Worm (Caenorhabditis elegans): ENCODE measurements around the gene gst-14.

Gene gst-14

ce11 chrII:13617808-13618207, 1.9 kb upstream of the gst-14 start, which contains the start of gene gst-12:
TSS of gene gst-12 (minus strand) at chrII:13618061.
- no peak for TF ChIP-seq aly-1 (tag; optimal IDR thresholded peaks at IDR 0.05)
- TF ChIP-seq tra-4 (tag; optimal IDR thresholded peaks at IDR 0.05) = no peak

ce11 chrII:13614516-13614915, 1.4 kb downstream of the gst-14 start:
- TF ChIP-seq hmbx-1 (tag; optimal IDR thresholded peaks at IDR 0.05) = no peak
- TF ChIP-seq flt-1 (GFP tag; IDR thresholded peaks at IDR 0.05) = no peak
- TF ChIP-seq ceh-36 (tag; optimal IDR thresholded peaks at IDR 0.05) = no peak
- no peak for TF ChIP-seq aly-1 (tag; optimal IDR thresholded peaks at IDR 0.05)
- no peak for TF ChIP-seq tra-4 (tag; optimal IDR thresholded peaks at IDR 0.05)
- TF ChIP-seq sea-1 (GFP tag; conservative IDR thresholded peaks at IDR 0.05) = no peak

ce11 chrII:13613096-13613495, 2.8 kb downstream of the gst-14 start, which contains the start of gene gst-15:
TSS of gene gst-15 (minus strand) at chrII:13613196.
- TF ChIP-seq scrt-1 (GFP tag; IDR thresholded peaks at IDR 0.05) (no peak), hnd-1 (tag; optimal IDR thresholded peaks at IDR 0.05) (no peak), ets-7 (tag; optimal IDR thresholded peaks at IDR 0.05) (no peak), sea-1 (GFP tag; conservative IDR thresholded peaks at IDR 0.05) (no peak), F13C5.2 (tag; optimal IDR thresholded peaks at IDR 0.05) (no peak), tra-4 (tag; optimal IDR thresholded peaks at IDR 0.05) (no peak), hmg-4 (GFP tag; optimal IDR thresholded peaks at IDR 0.05) (no peak), B0310.2 (tag; optimal IDR thresholded peaks at IDR 0.05) (no peak), aly-1 (tag; optimal IDR thresholded peaks at IDR 0.05) (no peak), pes-1 (GFP tag; IDR thresholded peaks at IDR 0.05) (no peak), ama-1 (optimal IDR thresholded peaks at IDR 0.05) (no peak), tbx-37 (GFP tag; conservative IDR thresholded peaks at IDR 0.05) (no peak), ceh-13 (GFP tag; optimal IDR thresholded peaks at IDR 0.05) (no peak), ceh-36 (tag; optimal IDR thresholded peaks at IDR 0.05) (no peak), tbx-11 (GFP tag; IDR thresholded peaks at IDR 0.05) (no peak), flt-1 (GFP tag; IDR thresholded peaks at IDR 0.05) (no peak), hmbx-1 (tag; optimal IDR thresholded peaks at IDR 0.05) (no peak)

ce11 chrII:13611186-13611585, 4.7 kb downstream of the gst-14 start, which contains the start of gene gst-24:
TSS of gene gst-24 (minus strand) at chrII:13611366.
- TF ChIP-seq B0310.2 (tag; optimal IDR thresholded peaks at IDR 0.05) = no peak

ce11 chrII:13609655-13610054, 6.2 kb downstream of the gst-14 start, which contains the start of gene gst-20:
TSS of gene gst-20 (minus strand) at chrII:13609824.
- TF ChIP-seq ceh-13 (GFP tag; optimal IDR thresholded peaks at IDR 0.05) (no peak), ets-7 (tag; optimal IDR thresholded peaks at IDR 0.05) (no peak), flt-1 (GFP tag; IDR thresholded peaks at IDR 0.05) (no peak), pes-1 (GFP tag; IDR thresholded peaks at IDR 0.05) (no peak), hnd-1 (tag; optimal IDR thresholded peaks at IDR 0.05) (no peak), ceh-36 (tag; optimal IDR thresholded peaks at IDR 0.05) (no peak), hmbx-1 (tag; optimal IDR thresholded peaks at IDR 0.05) (no peak), tra-4 (tag; optimal IDR thresholded peaks at IDR 0.05) (no peak), F13C5.2 (tag; optimal IDR thresholded peaks at IDR 0.05) (no peak), sea-1 (GFP tag; conservative IDR thresholded peaks at IDR 0.05) (no peak), ama-1 (optimal IDR thresholded peaks at IDR 0.05) (no peak), tbx-11 (GFP tag; IDR thresholded peaks at IDR 0.05) (no peak)

ce11 chrII:13600904-13601303, 15.0 kb downstream of the gst-14 start, which contains the start of gene csp-1:
TSS of gene csp-1 (plus strand) at chrII:13601204.
- TF ChIP-seq tbx-37 (GFP tag; conservative IDR thresholded peaks at IDR 0.05) = no peak
- TF ChIP-seq ceh-13 (GFP tag; optimal IDR thresholded peaks at IDR 0.05) = no peak

ce11 chrII:13596505-13596977, 19.4 kb downstream of the gst-14 start, which contains the start of the genes fbxc-23 and csc-1:
TSS of gene fbxc-23 (minus strand) at chrII:13596555.
TSS of gene csc-1 (plus strand) at chrII:13596955.
- TF ChIP-seq F13C5.2 (tag; optimal IDR thresholded peaks at IDR 0.05) (peak; percentile 49), aly-1 (tag; optimal IDR thresholded peaks at IDR 0.05) (no peak)

ce11 chrII:13595279-13595678, 20.6 kb downstream of the gst-14 start:
- no peak for TF ChIP-seq F13C5.2 (tag; optimal IDR thresholded peaks at IDR 0.05)
- no peak for TF ChIP-seq pes-1 (GFP tag; IDR thresholded peaks at IDR 0.05)
- no peak for TF ChIP-seq flt-1 (GFP tag; IDR thresholded peaks at IDR 0.05)
- TF ChIP-seq ceh-13 (GFP tag; optimal IDR thresholded peaks at IDR 0.05) = no peak
- no peak for TF ChIP-seq tbx-37 (GFP tag; conservative IDR thresholded peaks at IDR 0.05)

- TF ChIP-seq tra-4 (tag; optimal IDR thresholded peaks at IDR 0.05) (no peak), sea-1 (GFP tag; conservative IDR thresholded peaks at IDR 0.05) (no peak), ceh-13 (GFP tag; optimal IDR thresholded peaks at IDR 0.05) (no peak), hnd-1 (tag; optimal IDR thresholded peaks at IDR 0.05) (no peak), ama-1 (optimal IDR thresholded peaks at IDR 0.05) (no peak), scrt-1 (GFP tag; IDR thresholded peaks at IDR 0.05) (no peak), ets-7 (tag; optimal IDR thresholded peaks at IDR 0.05) (no peak), flt-1 (GFP tag; IDR thresholded peaks at IDR 0.05) (no peak), tbx-11 (GFP tag; IDR thresholded peaks at IDR 0.05) (no peak), aly-1 (tag; optimal IDR thresholded peaks at IDR 0.05) (no peak), B0310.2 (tag; optimal IDR thresholded peaks at IDR 0.05) (no peak), hmbx-1 (tag; optimal IDR thresholded peaks at IDR 0.05) (no peak), pes-1 (GFP tag; IDR thresholded peaks at IDR 0.05) (no peak), tbx-37 (GFP tag; conservative IDR thresholded peaks at IDR 0.05) (no peak), hmg-4 (GFP tag; optimal IDR thresholded peaks at IDR 0.05) (no peak), F13C5.2 (tag; optimal IDR thresholded peaks at IDR 0.05) (no peak)
Observed at ce11 chrII:13593659-13594221, 22.2 kb downstream of the gst-14 start, which contains the start of gene clec-146. TSS of gene clec-146 (minus strand) at chrII:13593774.
